Worm (Caenorhabditis elegans) whole organism, L4 larva: ENCODE data around the gene ect-2.

Experiments used
- D1046.2 ChIP-seq: fragments of 200-800 bp; sonication (Bioruptor generic); IDR thresholded peaks from 2 replicates; pipeline ENCODE4 v1.3.6; 2022; ENCODE audit warnings: missing genetic modification characterization, missing compliant biosample characterization
- F26F4.8 ChIP-seq: fragments of 200-800 bp; sonication (Bioruptor generic); conservative IDR thresholded peaks from 2 replicates; pipeline ENCODE4 v1.3.6; 2022; ENCODE audit warnings: missing genetic modification characterization, missing compliant biosample characterization
- T20F7.1 ChIP-seq: fragments of 200-800 bp; sonication (Bioruptor generic); optimal IDR thresholded peaks from 2 replicates; lab custom pipeline; 2018; ENCODE audit warnings: mild to moderate bottlenecking, missing genetic modification characterization, missing compliant biosample characterization
- Y105C5A.15 ChIP-seq: fragments of 200-800 bp; sonication (Bioruptor generic); IDR thresholded peaks from 2 replicates; pipeline ENCODE4 v1.3.6; 2022; ENCODE audit warnings: missing genetic modification characterization, missing compliant biosample characterization
- Y48G9A.11 ChIP-seq: fragments of 200-800 bp; sonication (Bioruptor generic); IDR thresholded peaks from 2 replicates; pipeline ENCODE4 v1.3.6; 2022; ENCODE audit warnings: missing genetic modification reagents, missing genetic modification characterization, missing compliant biosample characterization
- Y75B8A.6 ChIP-seq: fragments of 200-800 bp; sonication (Bioruptor generic); IDR thresholded peaks from 2 replicates; pipeline ENCODE4 v1.3.6; 2022; ENCODE audit warnings: missing genetic modification reagents, missing genetic modification characterization, missing compliant biosample characterization
- ZK337.2 ChIP-seq: fragments of 200-800 bp; sonication (Bioruptor generic); IDR thresholded peaks from 2 replicates; pipeline ENCODE4 v1.3.6; 2022; ENCODE audit warnings: missing genetic modification reagents, missing genetic modification characterization, missing compliant biosample characterization
- ZK546.5 ChIP-seq, 2 experiments: sonication (generic microtip); optimal IDR thresholded peaks; 2 replicates each; lab custom pipeline; 2017; ENCODE audit warnings: missing biosample characterization in 2 of 2, missing genetic modification characterization in 2 of 2
- arid-1 ChIP-seq: fragments of 200-800 bp; sonication (Bioruptor generic); conservative IDR thresholded peaks from 2 replicates; pipeline ENCODE4 v1.3.6; 2022; ENCODE audit warnings: missing genetic modification reagents, missing genetic modification characterization, missing compliant biosample characterization
- attf-4 ChIP-seq: sonication (generic microtip); optimal IDR thresholded peaks from 3 replicates; lab custom pipeline; 2017; ENCODE audit warnings: missing biosample characterization, missing genetic modification characterization
- ceh-32 ChIP-seq: sonication (generic microtip); optimal IDR thresholded peaks from 2 replicates; lab custom pipeline; 2016; ENCODE audit warnings: mild to moderate bottlenecking, missing genetic modification characterization, missing compliant biosample characterization; ENCODE audit not compliant: poor library complexity
- ceh-44 ChIP-seq: fragments of 200-800 bp; sonication (Bioruptor generic); IDR thresholded peaks from 2 replicates; pipeline ENCODE4 v1.3.6; 2022; ENCODE audit warnings: missing genetic modification reagents, missing genetic modification characterization, missing compliant biosample characterization
- ceh-62 ChIP-seq: sonication (generic microtip); optimal IDR thresholded peaks from 2 replicates; lab custom pipeline; 2017; ENCODE audit warnings: missing biosample characterization, missing genetic modification characterization
- cey-2 ChIP-seq: sonication (generic microtip); optimal IDR thresholded peaks from 3 replicates; lab custom pipeline; 2017; ENCODE audit warnings: missing genetic modification characterization, mild to moderate bottlenecking, missing compliant biosample characterization, antibody characterized with exemption, borderline replicate concordance; ENCODE audit not compliant: insufficient read depth
- daf-12 ChIP-seq: fragments of 150-350 bp; optimal IDR thresholded peaks from 2 replicates; lab custom pipeline; 2014; ENCODE audit warnings: missing biosample characterization, missing genetic modification reagents, missing genetic modification characterization
- daf-16 ChIP-seq, 3 experiments: sonication (generic microtip); optimal IDR thresholded peaks; 2 replicates each; lab custom pipeline; 2016 to 2017; ENCODE audit warnings: missing genetic modification characterization in 3 of 3, missing genetic modification reagents in 3 of 3, mild to moderate bottlenecking in 2 of 3, missing compliant biosample characterization in 2 of 3, missing biosample characterization in 1 of 3, moderate library complexity in 1 of 3
- dmd-6 ChIP-seq: fragments of 200-800 bp; sonication (Bioruptor generic); IDR thresholded peaks from 2 replicates; pipeline ENCODE4 v1.3.6; 2022; ENCODE audit warnings: missing genetic modification reagents, missing genetic modification characterization, missing compliant biosample characterization
- dmd-9 ChIP-seq: fragments of 200-800 bp; sonication (Bioruptor generic); IDR thresholded peaks from 2 replicates; pipeline ENCODE4 v1.3.6; 2022; ENCODE audit warnings: missing genetic modification reagents, missing genetic modification characterization, missing compliant biosample characterization
- dpl-1 ChIP-seq: fragments of 150-350 bp; optimal IDR thresholded peaks from 2 replicates; lab custom pipeline; 2014; ENCODE audit warnings: missing biosample characterization, missing genetic modification reagents, missing genetic modification characterization
- duxl-1 ChIP-seq: sonication (generic microtip); optimal IDR thresholded peaks from 2 replicates; lab custom pipeline; 2016; ENCODE audit warnings: mild to moderate bottlenecking, missing genetic modification characterization, moderate library complexity, missing compliant biosample characterization; ENCODE audit not compliant: poor library complexity
- dve-1 ChIP-seq: sonication (generic microtip); optimal IDR thresholded peaks from 2 replicates; lab custom pipeline; 2017; ENCODE audit warnings: antibody characterized with exemption, mild to moderate bottlenecking, missing genetic modification characterization, missing compliant biosample characterization; ENCODE audit not compliant: insufficient read depth
- egl-43 ChIP-seq: fragments of 200-800 bp; sonication (Bioruptor generic); IDR thresholded peaks from 2 replicates; pipeline ENCODE4 v1.3.6; 2022; ENCODE audit warnings: missing genetic modification reagents, missing genetic modification characterization, missing compliant biosample characterization
- fkh-10 ChIP-seq: fragments of 150-350 bp; optimal IDR thresholded peaks from 2 replicates; lab custom pipeline; 2014; ENCODE audit warnings: missing biosample characterization, missing genetic modification reagents, missing genetic modification characterization
- fos-1 ChIP-seq: fragments of 150-350 bp; optimal IDR thresholded peaks from 2 replicates; lab custom pipeline; 2014; ENCODE audit warnings: missing biosample characterization, missing genetic modification characterization
- gei-8 ChIP-seq: fragments of 200-800 bp; sonication (Bioruptor generic); optimal IDR thresholded peaks from 2 replicates; lab custom pipeline; 2018; ENCODE audit warnings: mild to moderate bottlenecking, missing genetic modification characterization, missing compliant biosample characterization
- hlh-11 ChIP-seq: fragments of 200-800 bp; sonication (Bioruptor generic); optimal IDR thresholded peaks from 2 replicates; lab custom pipeline; 2018; ENCODE audit warnings: mild to moderate bottlenecking, missing genetic modification characterization, missing compliant biosample characterization
- hlh-30 ChIP-seq: sonication (generic microtip); optimal IDR thresholded peaks from 2 replicates; lab custom pipeline; 2017; ENCODE audit warnings: antibody characterized with exemption, mild to moderate bottlenecking, missing genetic modification characterization, missing compliant biosample characterization; ENCODE audit not compliant: insufficient read depth
- lin-13 ChIP-seq: fragments of 150-350 bp; optimal IDR thresholded peaks from 2 replicates; lab custom pipeline; 2014; ENCODE audit warnings: missing biosample characterization, missing genetic modification reagents, missing genetic modification characterization
- lin-29 ChIP-seq: fragments of 200-800 bp; sonication (Bioruptor generic); IDR thresholded peaks from 2 replicates; pipeline ENCODE4 v1.3.6; 2022; ENCODE audit warnings: missing genetic modification reagents, missing genetic modification characterization, missing compliant biosample characterization
- lin-39 ChIP-seq: fragments of 150-350 bp; optimal IDR thresholded peaks from 2 replicates; lab custom pipeline; 2014; ENCODE audit warnings: missing biosample characterization, missing genetic modification reagents, missing genetic modification characterization
- lir-3 ChIP-seq: sonication (generic microtip); optimal IDR thresholded peaks from 2 replicates; lab custom pipeline; 2016; ENCODE audit warnings: mild to moderate bottlenecking, missing genetic modification characterization, missing compliant biosample characterization
- nhr-10 ChIP-seq: fragments of 150-350 bp; optimal IDR thresholded peaks from 2 replicates; lab custom pipeline; 2014; ENCODE audit warnings: missing biosample characterization, missing genetic modification characterization
- nhr-102 ChIP-seq: sonication (generic microtip); optimal IDR thresholded peaks from 2 replicates; lab custom pipeline; 2016; ENCODE audit warnings: mild to moderate bottlenecking, missing genetic modification characterization, moderate library complexity, missing compliant biosample characterization
- nhr-11 ChIP-seq: fragments of 150-350 bp; optimal IDR thresholded peaks from 2 replicates; lab custom pipeline; 2014; ENCODE audit warnings: missing biosample characterization, missing genetic modification characterization
- nhr-237 ChIP-seq: sonication (generic microtip); optimal IDR thresholded peaks from 2 replicates; lab custom pipeline; 2017; ENCODE audit warnings: missing biosample characterization, missing genetic modification characterization
- nhr-25 ChIP-seq: sonication (generic microtip); optimal IDR thresholded peaks from 2 replicates; lab custom pipeline; 2017; ENCODE audit warnings: missing genetic modification characterization, mild to moderate bottlenecking, missing compliant biosample characterization, antibody characterized with exemption, moderate library complexity, borderline replicate concordance; ENCODE audit not compliant: insufficient read depth
- nhr-28 ChIP-seq: fragments of 150-350 bp; optimal IDR thresholded peaks from 2 replicates; lab custom pipeline; 2014; ENCODE audit warnings: missing biosample characterization, missing genetic modification characterization
- nhr-41 ChIP-seq: fragments of 200-800 bp; sonication (Bioruptor generic); IDR thresholded peaks from 2 replicates; pipeline ENCODE4 v1.3.6; 2022; ENCODE audit warnings: missing genetic modification reagents, missing genetic modification characterization, missing compliant biosample characterization
- pha-4 ChIP-seq, 2 experiments: fragments of 150-350 bp in 1 of 2; fragments of 200-800 bp in 1 of 2; sonication (Bioruptor generic) in 1 of 2; IDR thresholded peaks in 1 of 2; optimal IDR thresholded peaks in 1 of 2; 2 replicates each; pipeline versions ENCODE4 v1.3.6 to Lab custom; 2014 to 2022; ENCODE audit warnings: missing genetic modification characterization in 2 of 2, missing genetic modification reagents in 2 of 2, missing biosample characterization in 1 of 2, missing compliant biosample characterization in 1 of 2
- php-3 ChIP-seq: fragments of 200-800 bp; sonication (Bioruptor generic); IDR thresholded peaks from 2 replicates; pipeline ENCODE4 v1.3.6; 2022; ENCODE audit warnings: missing genetic modification reagents, missing genetic modification characterization, missing compliant biosample characterization
- saeg-2 ChIP-seq: fragments of 200-800 bp; sonication (Bioruptor generic); IDR thresholded peaks from 2 replicates; pipeline ENCODE4 v1.3.6; 2022; ENCODE audit warnings: missing genetic modification reagents, missing genetic modification characterization, missing compliant biosample characterization
- snpc-1.2 ChIP-seq: fragments of 200-800 bp; sonication (Bioruptor generic); IDR thresholded peaks from 2 replicates; pipeline ENCODE4 v1.3.6; 2022; ENCODE audit warnings: missing genetic modification reagents, missing genetic modification characterization, missing compliant biosample characterization
- snpc-4 ChIP-seq: fragments of 150-350 bp; optimal IDR thresholded peaks from 2 replicates; lab custom pipeline; 2014; ENCODE audit warnings: missing biosample characterization, missing genetic modification characterization
- spr-3 ChIP-seq: fragments of 200-800 bp; sonication (Bioruptor generic); optimal IDR thresholded peaks from 2 replicates; lab custom pipeline; 2018; ENCODE audit warnings: mild to moderate bottlenecking, missing genetic modification characterization, missing compliant biosample characterization
- unc-130 ChIP-seq: sonication (generic microtip); optimal IDR thresholded peaks from 2 replicates; lab custom pipeline; 2016; ENCODE audit warnings: missing genetic modification reagents, missing genetic modification characterization, missing compliant biosample characterization
- unc-62 ChIP-seq, 3 experiments: fragments of 150-350 bp in 1 of 3; sonication (generic microtip); optimal IDR thresholded peaks in 2 of 3; peaks in 1 of 3; 1 replicate in 1 of 3; 2 replicates in 2 of 3; lab custom pipeline; 2014 to 2017; ENCODE audit warnings: missing biosample characterization in 3 of 3, missing genetic modification characterization in 3 of 3, missing genetic modification reagents in 3 of 3, missing genotype in 1 of 3
- zfp-2 ChIP-seq: sonication (generic microtip); optimal IDR thresholded peaks from 2 replicates; lab custom pipeline; 2016; ENCODE audit warnings: mild to moderate bottlenecking, missing genetic modification characterization, missing compliant biosample characterization
- zfp-3 ChIP-seq: fragments of 200-800 bp; sonication (Bioruptor generic); conservative IDR thresholded peaks from 2 replicates; pipeline ENCODE4 v1.3.6; 2022; ENCODE audit warnings: missing genetic modification reagents, missing genetic modification characterization, missing compliant biosample characterization

Gene ect-2

DNA sequence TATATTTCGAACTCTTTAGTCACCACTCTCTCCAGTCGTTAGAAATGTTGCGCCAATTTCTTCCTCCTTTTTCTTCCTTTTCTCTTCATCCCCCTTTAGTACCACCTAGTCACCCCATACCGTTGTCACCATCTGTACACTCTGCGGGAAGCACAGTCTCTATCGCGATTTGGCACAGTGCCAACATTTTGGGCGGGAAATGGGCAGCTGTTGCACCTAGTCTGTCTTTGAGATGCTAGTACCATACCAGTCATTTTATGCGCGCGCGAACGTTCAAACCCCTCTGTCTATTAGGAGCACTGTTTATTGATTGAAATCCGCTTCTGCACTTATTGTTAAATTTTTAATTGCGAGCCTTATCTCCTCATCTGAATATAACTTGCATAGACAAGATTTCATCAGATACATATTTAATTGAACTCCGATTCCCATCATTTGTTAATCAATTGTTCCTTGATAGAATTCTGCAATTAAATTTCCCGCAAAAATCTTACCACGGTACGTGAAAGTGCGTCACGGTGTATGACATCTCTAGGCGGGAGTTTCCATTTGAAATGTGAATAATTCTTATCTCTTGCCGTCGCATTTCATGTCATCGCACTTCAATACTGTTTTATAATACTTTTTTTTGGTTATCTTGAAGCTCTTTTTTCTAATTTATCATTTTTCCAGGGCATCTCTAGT lies 1.2 kb upstream of the ect-2 start, which contains the start of gene cdl-1 (continued):
- TF ChIP-seq nhr-237 (tag; lab: Kevin White, UChicago) (no peak), daf-16 (GFP tag; optimal IDR thresholded peaks at IDR 0.05; lab: Kevin White, UChicago) (no peak), daf-16 (tag; optimal IDR thresholded peaks at IDR 0.05; lab: Kevin White, UChicago) (peak; percentile 65), lin-39 (tag; lab: Kevin White, UChicago) (no peak), egl-43 (GFP tag; lab: Robert Waterston, UW) (no peak), dmd-9 (GFP tag; lab: Robert Waterston, UW) (no peak), saeg-2 (no peak), nhr-10 (tag; lab: Kevin White, UChicago) (no peak), dmd-6 (GFP tag; lab: Robert Waterston, UW) (no peak), D1046.2 (no peak), hlh-11 (peak; percentile 44), hlh-30 (tag; lab: Kevin White, UChicago) (peak; percentile 62), php-3 (GFP tag; lab: Robert Waterston, UW) (no peak), Y75B8A.6 (GFP tag; lab: Robert Waterston, UW) (no peak), ZK337.2 (GFP tag; lab: Robert Waterston, UW) (no peak), lir-3 (tag; lab: Kevin White, UChicago) (no peak), ZK546.5 (tag; optimal IDR thresholded peaks at IDR 0.05; lab: Kevin White, UChicago) (no peak), gei-8 (no peak), unc-130 (GFP tag; lab: Kevin White, UChicago) (no peak), nhr-28 (peak; percentile 13), unc-62 (GFP tag; optimal IDR thresholded peaks at IDR 0.05 in 1 of 2; lab: Kevin White, UChicago) (peak in 1 of 2 experiments; percentile 65), unc-62 (tag; optimal IDR thresholded peaks at IDR 0.05; lab: Kevin White, UChicago) (no peak), nhr-25 (no peak), nhr-102 (tag; lab: Kevin White, UChicago) (peak; percentile 33), spr-3 (GFP tag; lab: Kevin White, UChicago) (no peak), snpc-1.2 (GFP tag; lab: Robert Waterston, UW) (no peak), ceh-44 (GFP tag; lab: Robert Waterston, UW) (no peak), dpl-1 (peak; percentile 97), duxl-1 (tag; lab: Kevin White, UChicago) (no peak), Y105C5A.15 (GFP tag; lab: Robert Waterston, UW) (no peak), ceh-62 (no peak), Y48G9A.11 (GFP tag; lab: Robert Waterston, UW) (no peak), fkh-10 (GFP tag; lab: Kevin White, UChicago) (no peak), T20F7.1 (GFP tag; lab: Kevin White, UChicago) (no peak), zfp-3 (GFP tag; lab: Robert Waterston, UW) (no peak), daf-12 (tag; lab: Kevin White, UChicago) (no peak), ceh-32 (tag; lab: Kevin White, UChicago) (no peak), cey-2 (tag; lab: Kevin White, UChicago) (no peak), zfp-2 (no peak), fos-1 (tag; lab: Kevin White, UChicago) (no peak), lin-29 (GFP tag; lab: Robert Waterston, UW) (no peak), lin-13 (no peak), attf-4 (no peak), pha-4 (GFP tag; IDR thresholded peaks at IDR 0.05; lab: Robert Waterston, UW) (no peak), pha-4 (tag; optimal IDR thresholded peaks at IDR 0.05; lab: Kevin White, UChicago) (peak; percentile 69), snpc-4 (tag; lab: Kevin White, UChicago) (no peak), arid-1 (GFP tag; lab: Robert Waterston, UW) (no peak), nhr-11 (tag; lab: Kevin White, UChicago) (peak; percentile 37), F26F4.8 (GFP tag; lab: Robert Waterston, UW) (no peak), nhr-41 (no peak), dve-1 (tag; lab: Kevin White, UChicago) (no peak)
